Worm (Caenorhabditis elegans): ENCODE measurements around the gene srr-2.

DNA sequence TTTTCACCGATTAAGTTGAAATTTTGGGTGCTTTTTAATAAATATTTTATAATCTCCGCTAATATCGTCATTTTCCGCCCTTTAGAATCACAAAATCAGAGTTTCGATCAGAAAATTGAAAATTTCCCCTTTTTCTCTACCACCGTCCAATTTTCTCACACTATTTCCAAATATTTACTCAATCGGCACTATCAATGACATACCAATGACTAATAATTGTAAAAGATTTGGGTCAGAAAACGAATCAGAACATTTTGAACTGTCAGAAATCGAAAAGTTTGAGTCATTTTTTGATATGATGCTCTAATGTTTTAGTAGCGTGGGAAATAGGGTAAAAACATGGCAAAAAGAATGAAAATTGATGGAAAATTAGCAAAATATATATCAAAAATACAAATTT is at the start of gene srr-2:
- TF ChIP-seq nfya-1 (tag; optimal IDR thresholded peaks at IDR 0.05; ENCODE audit: borderline replicate concordance, insufficient read depth): no peak
- TF ChIP-seq dox-1 (GFP tag; IDR thresholded peaks at IDR 0.05): no peak
- TF ChIP-seq ets-4 (GFP tag; optimal IDR thresholded peaks at IDR 0.05): no peak
- TF ChIP-seq ekl-4 (GFP tag; IDR thresholded peaks at IDR 0.05): no peak
- no peak for TF ChIP-seq gei-17 (GFP tag; optimal IDR thresholded peaks at IDR 0.05)
- TF ChIP-seq atf-7 (tag; optimal IDR thresholded peaks at IDR 0.05): no peak

Measured in whole organism, young adult.